Fruit fly (Drosophila melanogaster) whole organism, prepupa: ENCODE results near the gene thw.

Experiments used
- CG11294 ChIP-seq: fragments of 200-800 bp; sonication (Bioruptor generic); IDR thresholded peaks from 2 replicates; pipeline ENCODE4 v1.3.6; 2022; ENCODE audit warnings: missing biosample characterization, missing genetic modification characterization
- CG11762 ChIP-seq: fragments of 200-800 bp; sonication (Bioruptor generic); optimal IDR thresholded peaks from 3 replicates; lab custom pipeline; 2016; ENCODE audit warnings: missing biosample characterization, missing genetic modification characterization; ENCODE audit not compliant: insufficient read depth
- CG11902 ChIP-seq: fragments of 200-800 bp; sonication (Bioruptor generic); optimal IDR thresholded peaks from 3 replicates; lab custom pipeline; 2016; ENCODE audit warnings: missing biosample characterization, missing genetic modification characterization
- CG15336 ChIP-seq: fragments of 200-800 bp; sonication (Bioruptor generic); IDR thresholded peaks from 2 replicates; pipeline ENCODE4 v1.3.6; 2022; ENCODE audit warnings: missing biosample characterization, missing genetic modification characterization
- CG1621 ChIP-seq: fragments of 200-800 bp; sonication (Bioruptor generic); optimal IDR thresholded peaks from 3 replicates; lab custom pipeline; 2018; ENCODE audit warnings: missing biosample characterization, mild to moderate bottlenecking, missing genetic modification characterization
- CG16779 ChIP-seq: fragments of 200-800 bp; sonication (Bioruptor generic); optimal IDR thresholded peaks from 3 replicates; lab custom pipeline; 2017; ENCODE audit warnings: missing biosample characterization, mild to moderate bottlenecking, missing genetic modification characterization
- CG3032 ChIP-seq: fragments of 200-800 bp; optimal IDR thresholded peaks from 2 replicates; lab custom pipeline; 2019; ENCODE audit warnings: missing biosample characterization, mild to moderate bottlenecking, missing genetic modification characterization, moderate library complexity
- CG31627 ChIP-seq: fragments of 200-800 bp; sonication (Bioruptor generic); optimal IDR thresholded peaks from 3 replicates; lab custom pipeline; 2016; ENCODE audit warnings: missing biosample characterization, missing genetic modification characterization
- CG32006 ChIP-seq: fragments of 200-800 bp; sonication (Bioruptor generic); optimal IDR thresholded peaks from 3 replicates; lab custom pipeline; 2017; ENCODE audit warnings: missing biosample characterization, mild to moderate bottlenecking, missing genetic modification characterization
- CG3919 ChIP-seq: fragments of 200-800 bp; sonication (Bioruptor generic); optimal IDR thresholded peaks from 3 replicates; lab custom pipeline; 2016; ENCODE audit warnings: missing biosample characterization, missing genetic modification characterization
- CG4318 ChIP-seq: fragments of 200-800 bp; sonication (Bioruptor generic); optimal IDR thresholded peaks from 3 replicates; lab custom pipeline; 2017; ENCODE audit warnings: missing biosample characterization, mild to moderate bottlenecking, missing genetic modification characterization
- CG6163 ChIP-seq: fragments of 200-800 bp; sonication (Bioruptor generic); IDR thresholded peaks from 3 replicates; pipeline ENCODE4 v1.3.6; 2022; ENCODE audit warnings: missing biosample characterization, missing genetic modification characterization
- CG6276 ChIP-seq: fragments of 200-800 bp; sonication (Bioruptor generic); optimal IDR thresholded peaks from 2 replicates; lab custom pipeline; 2017; ENCODE audit warnings: missing biosample characterization, mild to moderate bottlenecking, missing genetic modification characterization
- CG6854 ChIP-seq: fragments of 200-800 bp; sonication (Bioruptor generic); optimal IDR thresholded peaks from 2 replicates; lab custom pipeline; 2017; ENCODE audit warnings: missing biosample characterization, mild to moderate bottlenecking, missing genetic modification characterization
- CG8119 ChIP-seq: fragments of 200-800 bp; sonication (Bioruptor generic); IDR thresholded peaks from 3 replicates; pipeline ENCODE4 v1.3.6; 2022; ENCODE audit warnings: missing biosample characterization, missing genetic modification characterization
- CG8319 ChIP-seq: fragments of 200-800 bp; sonication (Bioruptor generic); optimal IDR thresholded peaks from 3 replicates; lab custom pipeline; 2016; ENCODE audit warnings: missing biosample characterization, missing genetic modification characterization
- CG8632 ChIP-seq: fragments of 200-800 bp; sonication (Bioruptor generic); optimal IDR thresholded peaks from 3 replicates; lab custom pipeline; 2016; ENCODE audit warnings: missing biosample characterization, missing genetic modification characterization
- Eip75B ChIP-seq: fragments of 200-800 bp; sonication (Bioruptor generic); optimal IDR thresholded peaks from 3 replicates; lab custom pipeline; 2016; ENCODE audit warnings: missing biosample characterization, missing genetic modification characterization
- Ets21C ChIP-seq: fragments of 200-800 bp; sonication (Bioruptor generic); optimal IDR thresholded peaks from 3 replicates; lab custom pipeline; 2016; ENCODE audit warnings: missing biosample characterization, missing genetic modification characterization
- Ets96B ChIP-seq: fragments of 200-800 bp; optimal IDR thresholded peaks from 2 replicates; lab custom pipeline; 2019; ENCODE audit warnings: missing biosample characterization, mild to moderate bottlenecking, missing genetic modification characterization, moderate library complexity
- Gug ChIP-seq: fragments of 200-800 bp; sonication (Bioruptor generic); IDR thresholded peaks from 2 replicates; pipeline ENCODE4 v1.3.6; 2022; ENCODE audit warnings: missing biosample characterization, missing genetic modification characterization
- Hr38 ChIP-seq: sonication (Bioruptor generic); optimal IDR thresholded peaks from 2 replicates; lab custom pipeline; 2016; ENCODE audit warnings: missing biosample characterization, missing genetic modification characterization
- Hr39 ChIP-seq: fragments of 200-800 bp; sonication (Bioruptor generic); optimal IDR thresholded peaks from 2 replicates; lab custom pipeline; 2016; ENCODE audit warnings: missing biosample characterization, missing genetic modification characterization
- Lpt ChIP-seq: fragments of 200-800 bp; sonication (Bioruptor generic); optimal IDR thresholded peaks from 3 replicates; lab custom pipeline; 2016; ENCODE audit warnings: missing biosample characterization, missing genetic modification characterization
- Smox ChIP-seq: fragments of 200-800 bp; sonication (Bioruptor generic); optimal IDR thresholded peaks from 3 replicates; lab custom pipeline; 2016; ENCODE audit warnings: missing biosample characterization, missing genetic modification characterization
- Sox102F ChIP-seq: fragments of 200-800 bp; sonication (Bioruptor generic); optimal IDR thresholded peaks from 2 replicates; lab custom pipeline; 2016; ENCODE audit warnings: missing biosample characterization, mild to moderate bottlenecking, missing genetic modification characterization
- Sox14 ChIP-seq: fragments of 200-800 bp; sonication (Bioruptor generic); optimal IDR thresholded peaks from 3 replicates; lab custom pipeline; 2016; ENCODE audit warnings: missing biosample characterization, missing genetic modification characterization
- achi ChIP-seq: fragments of 200-800 bp; sonication (Bioruptor generic); optimal IDR thresholded peaks from 3 replicates; lab custom pipeline; 2016; ENCODE audit warnings: missing biosample characterization, missing genetic modification characterization
- acj6 ChIP-seq: fragments of 200-800 bp; sonication (Bioruptor generic); optimal IDR thresholded peaks from 3 replicates; lab custom pipeline; 2016; ENCODE audit warnings: missing biosample characterization, missing genetic modification characterization
- cyc ChIP-seq: fragments of 200-800 bp; sonication (Bioruptor generic); optimal IDR thresholded peaks from 3 replicates; lab custom pipeline; 2016; ENCODE audit warnings: missing biosample characterization, missing genetic modification characterization
- dac ChIP-seq: fragments of 200-800 bp; sonication (Bioruptor generic); optimal IDR thresholded peaks from 2 replicates; lab custom pipeline; 2017; ENCODE audit warnings: missing biosample characterization, mild to moderate bottlenecking, missing genetic modification characterization
- dsx ChIP-seq: fragments of 200-800 bp; optimal IDR thresholded peaks from 3 replicates; lab custom pipeline; 2019; ENCODE audit warnings: missing biosample characterization, mild to moderate bottlenecking, missing genetic modification characterization, moderate library complexity; ENCODE audit not compliant: poor library complexity, severe bottlenecking
- eg ChIP-seq: fragments of 200-800 bp; sonication (Bioruptor generic); IDR thresholded peaks from 3 replicates; pipeline ENCODE4 v1.3.6; 2022; ENCODE audit warnings: missing biosample characterization, missing genetic modification characterization
- esn ChIP-seq: fragments of 200-800 bp; sonication (Bioruptor generic); optimal IDR thresholded peaks from 2 replicates; lab custom pipeline; 2016; ENCODE audit warnings: missing biosample characterization, mild to moderate bottlenecking, missing genetic modification characterization, moderate library complexity
- fd59A ChIP-seq: fragments of 200-800 bp; sonication (Bioruptor generic); optimal IDR thresholded peaks from 2 replicates; lab custom pipeline; 2017; ENCODE audit warnings: missing biosample characterization, mild to moderate bottlenecking, missing genetic modification characterization, missing genetic modification reagents
- fd85E ChIP-seq: fragments of 200-800 bp; sonication (Bioruptor generic); optimal IDR thresholded peaks from 3 replicates; lab custom pipeline; 2016; ENCODE audit warnings: missing biosample characterization, missing genetic modification characterization
- lz ChIP-seq: fragments of 200-800 bp; sonication (Bioruptor generic); optimal IDR thresholded peaks from 3 replicates; lab custom pipeline; 2016; ENCODE audit warnings: missing biosample characterization, missing genetic modification characterization
- pdm3 ChIP-seq: fragments of 200-800 bp; sonication (Bioruptor generic); optimal IDR thresholded peaks from 3 replicates; lab custom pipeline; 2016; ENCODE audit warnings: missing biosample characterization, missing genetic modification characterization
- salr ChIP-seq, 2 experiments: fragments of 200-800 bp; sonication (Bioruptor generic); optimal IDR thresholded peaks; 3 replicates each; lab custom pipeline; 2016 to 2018; ENCODE audit warnings: missing biosample characterization in 2 of 2, missing genetic modification characterization in 2 of 2, mild to moderate bottlenecking in 1 of 2
- spab ChIP-seq: fragments of 200-800 bp; sonication (Bioruptor generic); optimal IDR thresholded peaks from 2 replicates; lab custom pipeline; 2017; ENCODE audit warnings: missing biosample characterization, mild to moderate bottlenecking, missing genetic modification characterization, missing genetic modification reagents
- ss ChIP-seq, 2 experiments: fragments of 200-800 bp; sonication (Bioruptor generic); optimal IDR thresholded peaks; 2 replicates in 1 of 2; 3 replicates in 1 of 2; lab custom pipeline; 2017 to 2018; ENCODE audit warnings: mild to moderate bottlenecking in 2 of 2, missing biosample characterization in 2 of 2, missing genetic modification characterization in 2 of 2, moderate library complexity in 1 of 2
- topi ChIP-seq: fragments of 200-800 bp; sonication (Bioruptor generic); optimal IDR thresholded peaks from 3 replicates; lab custom pipeline; 2016; ENCODE audit warnings: missing biosample characterization, missing genetic modification characterization
- vri ChIP-seq: fragments of 200-800 bp; sonication (Bioruptor generic); optimal IDR thresholded peaks from 3 replicates; lab custom pipeline; 2016; ENCODE audit warnings: missing biosample characterization, mild to moderate bottlenecking, missing genetic modification characterization

Gene thw

DNA sequence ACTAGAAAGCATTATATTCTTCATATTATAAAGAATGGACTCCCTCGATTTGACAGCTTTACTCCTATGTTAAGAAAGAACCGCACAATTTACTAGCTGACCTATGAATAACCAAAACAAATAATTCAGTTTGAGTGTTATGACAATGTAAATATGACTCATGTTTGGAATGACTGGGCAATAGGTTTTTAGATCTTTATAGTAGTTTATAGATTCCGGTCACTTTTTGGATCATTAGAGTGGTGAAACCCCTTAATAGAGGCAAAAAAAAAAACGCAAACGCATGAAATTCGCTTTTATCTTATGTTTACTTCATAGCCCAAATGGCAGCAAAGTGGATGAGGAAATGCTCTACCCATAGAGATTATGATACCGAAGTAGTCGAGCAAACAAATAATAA is 4.6 kb upstream of the thw start, which contains the start of gene CG14605:
Gene CG14605 (minus strand): TSS at position 101 of the 400 bp plus-strand sequence.
- TF ChIP-seq topi (no peak), CG3032 (tag; lab: Kevin White, UChicago) (no peak), CG31627 (GFP tag; lab: Kevin White, UChicago) (no peak), Sox14 (no peak), CG11762 (no peak), Gug (GFP tag; lab: Robert Waterston, UW) (no peak), CG32006 (GFP tag; lab: Kevin White, UChicago) (no peak), CG6854 (GFP tag; lab: Kevin White, UChicago) (no peak), ss (GFP tag; optimal IDR thresholded peaks at IDR 0.05; lab: Kevin White, UChicago) (no peak), CG6163 (GFP tag; lab: Robert Waterston, UW) (no peak), CG11902 (GFP tag; lab: Kevin White, UChicago) (no peak), Eip75B (GFP tag; lab: Kevin White, UChicago) (no peak), Ets96B (no peak), lz (GFP tag; lab: Kevin White, UChicago) (no peak), eg (GFP tag; lab: Robert Waterston, UW) (no peak)

DNA sequence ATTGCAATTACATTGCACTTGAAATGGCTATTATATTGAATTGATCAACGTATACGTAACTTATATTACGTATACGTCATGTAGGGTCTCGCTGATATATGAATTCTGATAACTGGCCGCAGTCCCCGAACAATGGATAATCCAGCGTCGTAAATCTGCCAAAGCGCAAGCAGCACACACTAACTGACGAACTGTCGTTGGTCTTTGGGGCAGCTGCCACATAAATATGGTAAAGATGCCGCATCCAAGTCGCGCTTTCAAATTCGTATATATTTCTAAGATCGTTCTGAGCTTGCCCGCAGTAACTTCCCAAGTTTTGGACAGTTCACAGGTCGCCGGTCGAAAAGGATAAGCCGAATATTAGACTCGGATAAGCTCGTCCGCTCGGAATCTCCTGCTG is 17.2 kb downstream of the thw start, which contains the start of gene CG14607:
Gene CG14607 (plus strand): TSS at position 301 of the 400 bp plus-strand sequence.
- TF ChIP-seq CG4318 (no peak), Sox102F (no peak), vri (GFP tag; lab: Kevin White, UChicago) (no peak), CG16779 (tag; lab: Kevin White, UChicago) (no peak), CG6854 (GFP tag; lab: Kevin White, UChicago) (no peak), salr (GFP tag; optimal IDR thresholded peaks at IDR 0.05; lab: Kevin White, UChicago) (no peak), esn (GFP tag; lab: Kevin White, UChicago) (no peak), Hr38 (GFP tag; lab: Kevin White, UChicago) (no peak), achi (GFP tag; lab: Kevin White, UChicago) (no peak)

dm6 chr3R:7246889-7247288 is 22.7 kb downstream of the thw start, which contains the start of the genes Noc3 and CG10053:
Gene Noc3 (minus strand): TSS chr3R:7246969.
Gene CG10053 (plus strand): TSS chr3R:7247090.
- TF ChIP-seq CG6854 (GFP tag; lab: Kevin White, UChicago): no peak
- TF ChIP-seq CG15336 (GFP tag; lab: Robert Waterston, UW): no peak
- TF ChIP-seq Sox14: no peak
- no peak for TF ChIP-seq Ets21C
- no peak for TF ChIP-seq achi (GFP tag; lab: Kevin White, UChicago)
- TF ChIP-seq CG32006 (GFP tag; lab: Kevin White, UChicago): no peak
- TF ChIP-seq CG3919 (GFP tag; lab: Kevin White, UChicago): no peak
- no peak for TF ChIP-seq Lpt (GFP tag; lab: Kevin White, UChicago)
- no peak for TF ChIP-seq pdm3
- TF ChIP-seq Sox102F: no peak
- no peak for TF ChIP-seq CG4318
- TF ChIP-seq spab (GFP tag; lab: Kevin White, UChicago): no peak
- TF ChIP-seq CG6163 (GFP tag; lab: Robert Waterston, UW): no peak
- no peak for TF ChIP-seq Ets96B
- TF ChIP-seq fd59A (GFP tag; lab: Kevin White, UChicago): no peak
- TF ChIP-seq dsx (GFP tag; lab: Kevin White, UChicago): no peak
- TF ChIP-seq CG16779 (tag; lab: Kevin White, UChicago): no peak

- peak; percentile 94 for TF ChIP-seq acj6 (GFP tag; lab: Kevin White, UChicago)
- no peak for TF ChIP-seq Hr38 (GFP tag; lab: Kevin White, UChicago)
- peak; percentile 96 for TF ChIP-seq CG8632 (GFP tag; lab: Kevin White, UChicago)
- TF ChIP-seq CG11902 (GFP tag; lab: Kevin White, UChicago): peak; percentile 75
- peak; percentile 98 for TF ChIP-seq CG3032 (tag; lab: Kevin White, UChicago)
- TF ChIP-seq Sox102F: peak; percentile 90
- TF ChIP-seq CG11294: peak; percentile 95
- TF ChIP-seq CG31627 (GFP tag; lab: Kevin White, UChicago): peak; percentile 88
- TF ChIP-seq vri (GFP tag; lab: Kevin White, UChicago): no peak
- TF ChIP-seq Smox (GFP tag; lab: Kevin White, UChicago): peak; percentile 92
- peak; percentile 93 for TF ChIP-seq lz (GFP tag; lab: Kevin White, UChicago)
- TF ChIP-seq cyc: peak; percentile 86
- peak; percentile 84 for TF ChIP-seq CG8319 (GFP tag; lab: Kevin White, UChicago)
- peak; percentile 91 for TF ChIP-seq CG1621 (tag; lab: Kevin White, UChicago)
- TF ChIP-seq dac (GFP tag; lab: Kevin White, UChicago): peak; percentile 79
- TF ChIP-seq ss (GFP tag; optimal IDR thresholded peaks at IDR 0.05; lab: Kevin White, UChicago): peak; percentile 89 to 96
- peak; percentile 95 for TF ChIP-seq CG6276 (GFP tag; lab: Kevin White, UChicago)
- TF ChIP-seq fd85E (GFP tag; lab: Kevin White, UChicago): peak; percentile 77
- TF ChIP-seq Hr39: peak; percentile 82
- TF ChIP-seq achi (GFP tag; lab: Kevin White, UChicago): peak; percentile 94
- TF ChIP-seq CG6854 (GFP tag; lab: Kevin White, UChicago): no peak
- TF ChIP-seq CG8119 (GFP tag; lab: Robert Waterston, UW): peak; percentile 98
- peak; percentile 90 for TF ChIP-seq Sox14
- TF ChIP-seq CG15336 (GFP tag; lab: Robert Waterston, UW): peak; percentile 99
Observed at dm6 chr3R:7249460-7249859, 25.2 kb downstream of the thw start, which contains the start of the genes CG1227 and Dtwd2. Gene CG1227 (minus strand): TSS chr3R:7249738. Gene Dtwd2 (plus strand): TSS chr3R:7249795.
